Worm (Caenorhabditis elegans): Measurements from ENCODE around the gene zipt-16.

DNA sequence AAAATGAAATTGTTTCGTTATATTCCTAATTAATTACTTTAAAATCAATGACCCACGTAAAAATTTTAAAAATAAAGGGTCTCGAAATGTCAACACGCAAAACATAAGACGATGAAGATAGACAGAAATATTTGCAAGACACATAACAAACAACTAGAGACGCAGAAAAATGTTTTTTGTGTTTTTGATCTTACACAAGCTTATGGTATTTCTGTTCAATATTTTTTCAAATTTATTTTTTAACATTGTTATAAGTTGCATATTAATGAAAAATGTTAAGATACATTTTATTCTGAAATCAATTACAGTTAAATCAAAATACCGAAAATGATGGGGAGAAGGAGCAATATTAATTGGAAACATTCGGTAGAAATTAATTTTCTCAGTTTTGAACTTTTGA is 50.6 kb downstream of the zipt-16 start, which contains the start of gene C55A6.3:
- TF ChIP-seq hmg-1.1 (GFP tag; IDR thresholded peaks at IDR 0.05) (no peak), vab-7 (GFP tag; IDR thresholded peaks at IDR 0.05) (no peak), mep-1 (tag; optimal IDR thresholded peaks at IDR 0.05) (no peak), ama-1 (optimal IDR thresholded peaks at IDR 0.05) (no peak), R02D3.7 (tag; optimal IDR thresholded peaks at IDR 0.05) (no peak)

Data from whole organism, L4 larva.